Worm (Caenorhabditis elegans) whole organism, early embryonic: ENCODE measurements around the gene T22F3.12.
"Not testable (repeated sequence)": the region's sequence is repeated elsewhere in the genome, so short reads cannot be mapped to it uniquely, and the experiment has no call there.

Experiments
- B0310.2 ChIP-seq: sonication (generic microtip); optimal IDR thresholded peaks from 2 replicates; lab custom pipeline; 2016; ENCODE audit warnings: mild to moderate bottlenecking, missing genetic modification characterization, missing compliant biosample characterization
- F13C5.2 ChIP-seq: sonication (generic microtip); optimal IDR thresholded peaks from 2 replicates; lab custom pipeline; 2017; ENCODE audit warnings: mild to moderate bottlenecking, missing genetic modification characterization, inconsistent platforms, missing compliant biosample characterization
- aly-1 ChIP-seq: sonication (generic microtip); optimal IDR thresholded peaks from 2 replicates; lab custom pipeline; 2016; ENCODE audit warnings: missing genetic modification characterization, missing compliant biosample characterization
- ama-1 ChIP-seq: fragments of 150-350 bp; optimal IDR thresholded peaks from 2 replicates; lab custom pipeline; 2014
- ceh-13 ChIP-seq: fragments of 200-800 bp; sonication (Bioruptor generic); optimal IDR thresholded peaks from 2 replicates; lab custom pipeline; 2018; ENCODE audit warnings: mild to moderate bottlenecking, missing genetic modification characterization, missing compliant biosample characterization
- ceh-36 ChIP-seq: sonication (generic microtip); optimal IDR thresholded peaks from 2 replicates; lab custom pipeline; 2016; ENCODE audit warnings: missing genetic modification characterization, inconsistent platforms, missing compliant biosample characterization
- ets-7 ChIP-seq: sonication (generic microtip); optimal IDR thresholded peaks from 2 replicates; lab custom pipeline; 2016; ENCODE audit warnings: missing genotype, missing genetic modification characterization, missing compliant biosample characterization
- flt-1 ChIP-seq: fragments of 200-800 bp; sonication (Bioruptor generic); IDR thresholded peaks from 2 replicates; pipeline ENCODE4 v1.3.6; 2022; ENCODE audit warnings: missing genetic modification characterization, missing compliant biosample characterization
- hmbx-1 ChIP-seq: sonication (generic microtip); optimal IDR thresholded peaks from 2 replicates; lab custom pipeline; 2016; ENCODE audit warnings: mild to moderate bottlenecking, missing genetic modification characterization, missing compliant biosample characterization
- hmg-4 ChIP-seq: fragments of 200-800 bp; sonication (Bioruptor generic); optimal IDR thresholded peaks from 2 replicates; lab custom pipeline; 2018; ENCODE audit warnings: mild to moderate bottlenecking, missing genetic modification characterization, missing compliant biosample characterization
- hnd-1 ChIP-seq: sonication (generic microtip); optimal IDR thresholded peaks from 2 replicates; lab custom pipeline; 2016; ENCODE audit warnings: missing genetic modification characterization, missing compliant biosample characterization
- pes-1 ChIP-seq: fragments of 200-800 bp; sonication (Bioruptor generic); IDR thresholded peaks from 2 replicates; pipeline ENCODE4 v1.3.6; 2022; ENCODE audit warnings: missing genetic modification reagents, missing genetic modification characterization, missing compliant biosample characterization
- scrt-1 ChIP-seq: fragments of 200-800 bp; sonication (Bioruptor generic); IDR thresholded peaks from 2 replicates; pipeline ENCODE4 v1.3.6; 2022; ENCODE audit warnings: missing genetic modification characterization, missing compliant biosample characterization
- sea-1 ChIP-seq: fragments of 200-800 bp; sonication (Bioruptor generic); conservative IDR thresholded peaks from 2 replicates; pipeline ENCODE4 v1.3.6; 2022; ENCODE audit warnings: missing genetic modification characterization, missing compliant biosample characterization
- tbx-11 ChIP-seq: fragments of 200-800 bp; sonication (Bioruptor generic); IDR thresholded peaks from 2 replicates; pipeline ENCODE4 v1.3.6; 2022; ENCODE audit warnings: missing genetic modification characterization, missing compliant biosample characterization
- tbx-37 ChIP-seq: fragments of 200-800 bp; sonication (Bioruptor generic); conservative IDR thresholded peaks from 2 replicates; pipeline ENCODE4 v1.3.6; 2022; ENCODE audit warnings: missing genetic modification reagents, missing genetic modification characterization, missing compliant biosample characterization
- tra-4 ChIP-seq: sonication (generic microtip); optimal IDR thresholded peaks from 2 replicates; lab custom pipeline; 2017; ENCODE audit warnings: missing genetic modification characterization, missing compliant biosample characterization

The T22F3.12 gene

ce11 chrV:3580385-3580784, 11.6 kb downstream of the T22F3.12 start:
- TF ChIP-seq sea-1 (GFP tag; lab: Robert Waterston, UW), result no peak
- no peak for TF ChIP-seq tbx-37 (GFP tag; lab: Robert Waterston, UW)
- no peak for TF ChIP-seq aly-1 (tag; lab: Kevin White, UChicago)
- no peak for TF ChIP-seq hmg-4 (GFP tag; lab: Kevin White, UChicago)

ce11 chrV:3579795-3580194, 12.2 kb downstream of the T22F3.12 start:
- TF ChIP-seq sea-1 (GFP tag; lab: Robert Waterston, UW), result no peak
- no peak for TF ChIP-seq aly-1 (tag; lab: Kevin White, UChicago)
- TF ChIP-seq tbx-11 (GFP tag; lab: Robert Waterston, UW), result no peak
- TF ChIP-seq flt-1, result no peak
- TF ChIP-seq ets-7 (tag; lab: Kevin White, UChicago), result no peak
- no peak for TF ChIP-seq ceh-36 (tag; lab: Kevin White, UChicago)

- TF ChIP-seq pes-1 (GFP tag; lab: Robert Waterston, UW), result no peak
- TF ChIP-seq hmg-4 (GFP tag; lab: Kevin White, UChicago), result no peak
- TF ChIP-seq B0310.2, result no peak
- TF ChIP-seq tbx-37 (GFP tag; lab: Robert Waterston, UW), result no peak
- no peak for TF ChIP-seq flt-1
- TF ChIP-seq hmbx-1 (tag; lab: Kevin White, UChicago), result no peak
- TF ChIP-seq F13C5.2 (tag; lab: Kevin White, UChicago), result no peak
- TF ChIP-seq ceh-36 (tag; lab: Kevin White, UChicago), result no peak
- TF ChIP-seq hnd-1 (tag; lab: Kevin White, UChicago), result no peak
- TF ChIP-seq ama-1 (lab: Kevin White, UChicago), result no peak
- TF ChIP-seq scrt-1 (GFP tag; lab: Robert Waterston, UW), result no peak
- TF ChIP-seq tra-4 (tag; lab: Kevin White, UChicago), result no peak
- no peak for TF ChIP-seq aly-1 (tag; lab: Kevin White, UChicago)
Observed at ce11 chrV:3579248-3579647, 12.8 kb downstream of the T22F3.12 start.

- TF ChIP-seq sea-1 (GFP tag; lab: Robert Waterston, UW), result no peak
- no peak for TF ChIP-seq tbx-11 (GFP tag; lab: Robert Waterston, UW)
- no peak for TF ChIP-seq tra-4 (tag; lab: Kevin White, UChicago)
Observed at ce11 chrV:3578813-3579212, 13.2 kb downstream of the T22F3.12 start, which contains the start of gene pygl-1. Gene pygl-1, plus strand, starts transcription at chrV:3579023.

- TF ChIP-seq sea-1 (GFP tag; lab: Robert Waterston, UW) (no peak), aly-1 (tag; lab: Kevin White, UChicago) (no peak), hmbx-1 (tag; lab: Kevin White, UChicago) (no peak), tbx-11 (GFP tag; lab: Robert Waterston, UW) (no peak), B0310.2 (no peak), ceh-13 (GFP tag; lab: Kevin White, UChicago) (no peak), scrt-1 (GFP tag; lab: Robert Waterston, UW) (no peak), tra-4 (tag; lab: Kevin White, UChicago) (no peak), ama-1 (lab: Kevin White, UChicago) (no peak), F13C5.2 (tag; lab: Kevin White, UChicago) (no peak), hmg-4 (GFP tag; lab: Kevin White, UChicago) (no peak), ets-7 (tag; lab: Kevin White, UChicago) (no peak), flt-1 (no peak), hnd-1 (tag; lab: Kevin White, UChicago) (no peak), tbx-37 (GFP tag; lab: Robert Waterston, UW) (no peak), pes-1 (GFP tag; lab: Robert Waterston, UW) (no peak), ceh-36 (tag; lab: Kevin White, UChicago) (no peak)
Observed at ce11 chrV:3575759-3576158, 16.2 kb downstream of the T22F3.12 start, which contains the start of gene grl-27. Gene grl-27, minus strand, starts transcription at chrV:3575859.

- TF ChIP-seq pes-1 (GFP tag; lab: Robert Waterston, UW); tra-4 (tag; lab: Kevin White, UChicago); tbx-37 (GFP tag; lab: Robert Waterston, UW): not testable (repeated sequence)
Observed at ce11 chrV:3572408-3572807, 19.6 kb downstream of the T22F3.12 start, which contains the start of gene F40C5.1. Gene F40C5.1, plus strand, starts transcription at chrV:3572708.

ce11 chrV:3570695-3571094, 21.3 kb downstream of the T22F3.12 start, which contains the start of gene F40C5.2:
Gene F40C5.2, plus strand, starts transcription at chrV:3570995.
- not testable (repeated sequence) for TF ChIP-seq B0310.2; pes-1 (GFP tag; lab: Robert Waterston, UW); flt-1

ce11 chrV:3564335-3564734, 27.7 kb downstream of the T22F3.12 start, which contains the start of gene T24A6.17:
Gene T24A6.17, minus strand, starts transcription at chrV:3564435.
- not testable (repeated sequence) for TF ChIP-seq pes-1, sea-1, tbx-11 (GFP tag; lab: Robert Waterston, UW)

ce11 chrV:3562824-3563223, 29.2 kb downstream of the T22F3.12 start, which contains the start of gene T24A6.16:
Gene T24A6.16, minus strand, starts transcription at chrV:3562924.
- TF ChIP-seq flt-1; hmg-4 (GFP tag; lab: Kevin White, UChicago); tra-4 (tag; lab: Kevin White, UChicago): not testable (repeated sequence)
